Worm (Caenorhabditis elegans): ENCODE data around the gene lon-2.

DNA sequence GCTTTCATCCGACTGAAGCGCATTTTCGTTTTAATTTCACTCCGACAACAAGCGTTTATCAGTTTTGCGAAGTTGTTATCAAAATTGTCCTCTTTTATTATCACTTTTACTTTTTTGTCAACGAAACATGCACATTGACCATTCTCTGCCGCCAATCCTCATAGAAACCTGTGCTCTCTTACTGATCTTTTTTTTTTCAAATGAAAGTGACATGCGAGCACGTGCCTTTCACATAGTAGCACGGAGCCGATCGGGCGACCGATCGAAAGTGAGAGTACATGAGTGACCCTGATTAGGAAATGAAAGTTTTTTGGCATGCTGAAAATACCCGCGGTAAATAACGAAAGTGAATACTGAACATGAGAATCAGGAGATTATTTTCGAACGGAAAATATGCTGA, 45.2 kb upstream of the lon-2 start:
- TF ChIP-seq lin-13 (tag; optimal IDR thresholded peaks at IDR 0.05) (no peak), elt-3 (tag; optimal IDR thresholded peaks at IDR 0.05) (no peak), pha-4 (tag; optimal IDR thresholded peaks at IDR 0.05) (no peak), nhr-237 (tag; optimal IDR thresholded peaks at IDR 0.05) (no peak)

Measured in whole organism, mixed stage, embryonic.